Worm (Caenorhabditis elegans) whole organism, L2 larva: ENCODE results near the gene W03A5.2.

Experiments used
- alr-1 ChIP-seq: fragments of 150-350 bp; optimal IDR thresholded peaks from 2 replicates; lab custom pipeline; 2014; ENCODE audit warnings: missing biosample characterization, missing genetic modification characterization
- aly-2 ChIP-seq: fragments of 150-350 bp; optimal IDR thresholded peaks from 2 replicates; lab custom pipeline; 2014; ENCODE audit warnings: missing biosample characterization, missing genetic modification characterization
- egl-27 ChIP-seq: sonication (generic microtip); optimal IDR thresholded peaks from 3 replicates; lab custom pipeline; 2017; ENCODE audit warnings: missing biosample characterization, missing genetic modification reagents, missing genetic modification characterization
- lsy-2 ChIP-seq, 2 experiments: fragments of 150-350 bp in 1 of 2; sonication (generic microtip) in 1 of 2; optimal IDR thresholded peaks; 2 replicates each; lab custom pipeline; 2014 to 2017; ENCODE audit warnings: missing biosample characterization in 2 of 2, missing genetic modification characterization in 2 of 2
- nhr-11 ChIP-seq: fragments of 150-350 bp; optimal IDR thresholded peaks from 2 replicates; lab custom pipeline; 2014; ENCODE audit warnings: missing biosample characterization, missing genetic modification characterization
- snpc-4 ChIP-seq: fragments of 150-350 bp; optimal IDR thresholded peaks from 2 replicates; lab custom pipeline; 2014; ENCODE audit warnings: missing biosample characterization, missing genetic modification characterization
- ztf-1 ChIP-seq: fragments of 200-800 bp; sonication (Bioruptor generic); conservative IDR thresholded peaks from 2 replicates; pipeline ENCODE4 v1.3.6; 2022; ENCODE audit warnings: missing genetic modification characterization, missing compliant biosample characterization

- TF ChIP-seq alr-1 (no peak), lsy-2 (tag; optimal IDR thresholded peaks at IDR 0.05; lab: Kevin White, UChicago) (no peak), egl-27 (no peak), snpc-4 (tag; lab: Kevin White, UChicago) (no peak), ztf-1 (GFP tag; lab: Robert Waterston, UW) (no peak), aly-2 (tag; lab: Kevin White, UChicago) (no peak), nhr-11 (no peak)
Measured at ce11 chrIII:5438064-5438463, 32.2 kb downstream of the W03A5.2 start.
